Fruit fly (Drosophila melanogaster): ENCODE results near the gene kek5.

- TF ChIP-seq kni (GFP tag; optimal IDR thresholded peaks at IDR 0.05) (no peak), Kr (GFP tag; optimal IDR thresholded peaks at IDR 0.05) (no peak), ATbp (GFP tag; optimal IDR thresholded peaks at IDR 0.05) (no peak), CkIIα-i1 (GFP tag; IDR thresholded peaks at IDR 0.05) (no peak), CTCF (GFP tag; optimal IDR thresholded peaks at IDR 0.05) (no peak), tgo (GFP tag; IDR thresholded peaks at IDR 0.05) (no peak), CG12769 (tag; optimal IDR thresholded peaks at IDR 0.05) (no peak), Six4 (GFP tag; optimal IDR thresholded peaks at IDR 0.05) (no peak), kay (GFP tag; optimal IDR thresholded peaks at IDR 0.05) (no peak), CHES-1-like (GFP tag; optimal IDR thresholded peaks at IDR 0.05) (no peak), CG33557 (GFP tag; optimal IDR thresholded peaks at IDR 0.05) (no peak), CG12104 (GFP tag; optimal IDR thresholded peaks at IDR 0.05) (no peak), CG14860 (GFP tag; IDR thresholded peaks at IDR 0.05; ENCODE audit: partially characterized antibody) (no peak)
Measured at dm6 chrX:19369865-19370264, 16.9 kb downstream of the kek5 start.

Data from whole organism, embryonic.